Worm (Caenorhabditis elegans) whole organism, young adult: ENCODE results near the gene nep-18.

Experiments
- B0019.2 ChIP-seq: fragments of 200-800 bp; sonication (Bioruptor generic); conservative IDR thresholded peaks from 2 replicates; pipeline ENCODE4 v1.3.6; 2022; ENCODE audit warnings: missing genetic modification reagents, missing genetic modification characterization, missing compliant biosample characterization
- K11D2.4 ChIP-seq: fragments of 200-800 bp; sonication (Bioruptor generic); IDR thresholded peaks from 2 replicates; pipeline ENCODE4 v1.3.6; 2022; ENCODE audit warnings: missing genetic modification reagents, missing genetic modification characterization, missing compliant biosample characterization
- attf-5 ChIP-seq: fragments of 200-800 bp; sonication (Bioruptor generic); optimal IDR thresholded peaks from 2 replicates; lab custom pipeline; 2018; ENCODE audit warnings: mild to moderate bottlenecking, missing genetic modification characterization, missing compliant biosample characterization
- bed-2 ChIP-seq: fragments of 200-800 bp; sonication (Bioruptor generic); IDR thresholded peaks from 2 replicates; pipeline ENCODE4 v1.3.6; 2022; ENCODE audit warnings: missing genetic modification reagents, missing genetic modification characterization, missing compliant biosample characterization
- efl-1 ChIP-seq: fragments of 150-350 bp; optimal IDR thresholded peaks from 2 replicates; lab custom pipeline; 2014; ENCODE audit warnings: missing biosample characterization, missing genetic modification reagents, missing genetic modification characterization
- ets-4 ChIP-seq: fragments of 200-800 bp; sonication (Bioruptor generic); optimal IDR thresholded peaks from 2 replicates; lab custom pipeline; 2018; ENCODE audit warnings: mild to moderate bottlenecking, missing genetic modification characterization, missing compliant biosample characterization
- lag-1 ChIP-seq: fragments of 200-800 bp; sonication (Bioruptor generic); IDR thresholded peaks from 2 replicates; pipeline ENCODE4 v1.3.6; 2022; ENCODE audit warnings: missing genetic modification reagents, missing genetic modification characterization, missing compliant biosample characterization
- madf-6 ChIP-seq: fragments of 200-800 bp; sonication (Bioruptor generic); IDR thresholded peaks from 2 replicates; pipeline ENCODE4 v1.3.6; 2022; ENCODE audit warnings: missing genetic modification reagents, missing genetic modification characterization, missing compliant biosample characterization
- snpc-4 ChIP-seq, 5 experiments: fragments of 150-350 bp in 1 of 5; sonication (generic microtip) in 4 of 5; optimal IDR thresholded peaks; 2 replicates each; lab custom pipeline; 2014 to 2018; ENCODE audit warnings: missing genetic modification characterization in 5 of 5, missing biosample characterization in 3 of 5, antibody characterized with exemption in 2 of 5, mild to moderate bottlenecking in 2 of 5, missing compliant biosample characterization in 2 of 5, missing genotype in 2 of 5, moderate library complexity in 2 of 5, missing genetic modification reagents in 1 of 5
- unc-130 ChIP-seq: sonication (generic microtip); optimal IDR thresholded peaks from 2 replicates; lab custom pipeline; 2016; ENCODE audit warnings: missing genetic modification reagents, missing genetic modification characterization, missing compliant biosample characterization
- ztf-28 ChIP-seq: fragments of 200-800 bp; sonication (Bioruptor generic); IDR thresholded peaks from 2 replicates; pipeline ENCODE4 v1.3.6; 2022; ENCODE audit warnings: missing genetic modification reagents, missing genetic modification characterization, missing compliant biosample characterization

DNA sequence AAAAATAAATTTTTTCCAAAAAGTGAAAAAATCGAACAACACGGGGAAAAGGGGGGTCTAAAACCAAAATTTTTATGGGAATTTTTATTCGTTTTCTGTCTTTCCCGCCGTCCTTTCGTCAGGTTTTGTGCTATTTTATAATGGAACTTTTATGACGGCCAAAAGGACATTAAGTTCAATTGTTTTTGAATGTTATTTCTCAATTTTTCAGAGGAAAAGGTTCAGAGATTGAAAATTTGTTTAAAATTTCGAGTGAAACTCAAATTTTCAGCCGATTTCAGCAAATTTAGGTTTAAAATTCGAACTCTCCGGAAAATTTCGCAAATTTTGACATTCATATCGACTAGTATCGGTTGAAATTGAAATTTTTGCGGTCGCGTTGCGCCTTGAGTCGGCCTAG, at the start of gene nep-18:
- TF ChIP-seq lag-1 (GFP tag; lab: Robert Waterston, UW) (no peak), ets-4 (GFP tag; lab: Kevin White, UChicago) (no peak), K11D2.4 (GFP tag; lab: Robert Waterston, UW) (no peak), unc-130 (GFP tag; lab: Kevin White, UChicago) (no peak), B0019.2 (GFP tag; lab: Robert Waterston, UW) (no peak), efl-1 (no peak), ztf-28 (GFP tag; lab: Robert Waterston, UW) (no peak), bed-2 (GFP tag; lab: Robert Waterston, UW) (no peak), madf-6 (no peak), snpc-4 (GFP tag; optimal IDR thresholded peaks at IDR 0.05; lab: Kevin White, UChicago) (no peak), snpc-4 (tag; optimal IDR thresholded peaks at IDR 0.05; lab: Kevin White, UChicago) (no peak), attf-5 (GFP tag; lab: Kevin White, UChicago) (no peak)
